Fruit fly (Drosophila melanogaster): ENCODE results near the gene CG3226.

The CG3226 gene

dm6 chrX:6702028-6702433 lies 48.0 kb upstream of the CG3226 start (continued):
- TF ChIP-seq tll (GFP tag; optimal IDR thresholded peaks at IDR 0.05) (no peak), gfzf (GFP tag; optimal IDR thresholded peaks at IDR 0.05) (no peak), CG31388 (GFP tag; optimal IDR thresholded peaks at IDR 0.05) (no peak), otp (GFP tag; IDR thresholded peaks at IDR 0.05) (0 out of 3 replicates have a peak, but pooled peaks have one; percentile 51), CG8281 (tag; optimal IDR thresholded peaks at IDR 0.05) (peak; percentile 26), Sin3A (optimal IDR thresholded peaks at IDR 0.05) (no peak), mam (GFP tag; optimal IDR thresholded peaks at IDR 0.05) (peak; percentile 30), aop (GFP tag; IDR thresholded peaks at IDR 0.05) (no peak), CG10654 (GFP tag; optimal IDR thresholded peaks at IDR 0.05) (peak; percentile 47), CG7963 (GFP tag; IDR thresholded peaks at IDR 0.05; ENCODE audit: partially characterized antibody) (no peak), GATAe (GFP tag; conservative IDR thresholded peaks at IDR 0.05) (no peak), pnt (GFP tag; optimal IDR thresholded peaks at IDR 0.05) (peak; percentile 23), CG11504 (tag; optimal IDR thresholded peaks at IDR 0.05) (peak; percentile 86), pros (GFP tag; optimal IDR thresholded peaks at IDR 0.05) (no peak), ATbp (GFP tag; optimal IDR thresholded peaks at IDR 0.05) (peak; percentile 78), Doc2 (GFP tag; IDR thresholded peaks at IDR 0.05) (no peak), sna (GFP tag; IDR thresholded peaks at IDR 0.05; ENCODE audit: partially characterized antibody) (no peak), CG8924 (tag; optimal IDR thresholded peaks at IDR 0.05) (peak; percentile 59), CG42726 (GFP tag; IDR thresholded peaks at IDR 0.05; ENCODE audit: partially characterized antibody) (no peak), Hr3 (GFP tag; optimal IDR thresholded peaks at IDR 0.05) (peak; percentile 32), jing (GFP tag; optimal IDR thresholded peaks at IDR 0.05) (peak; percentile 22), CG17802 (tag; optimal IDR thresholded peaks at IDR 0.05) (peak; percentile 23), CG6765 (GFP tag; optimal IDR thresholded peaks at IDR 0.05) (peak; percentile 7), Dip2 (GFP tag; IDR thresholded peaks at IDR 0.05) (no peak), CG12155 (GFP tag; optimal IDR thresholded peaks at IDR 0.05) (no peak), CG14667 (GFP tag; IDR thresholded peaks at IDR 0.05) (0 out of 2 replicates have a peak, but pooled peaks have one; percentile 32), p53 (GFP tag; optimal IDR thresholded peaks at IDR 0.05) (no peak), danr (GFP tag; IDR thresholded peaks at IDR 0.05) (peak; percentile 18; the same call in 1 of the 2 replicates), Lim3 (GFP tag; IDR thresholded peaks at IDR 0.05) (0 out of 2 replicates have a peak, but pooled peaks have one; percentile 30), CG17186 (GFP tag; optimal IDR thresholded peaks at IDR 0.05) (peak; percentile 5), CG12219 (GFP tag; optimal IDR thresholded peaks at IDR 0.05) (peak; percentile 66), NC2β (GFP tag; optimal IDR thresholded peaks at IDR 0.05) (no peak), Rfx (GFP tag; IDR thresholded peaks at IDR 0.05) (peak; percentile 29; the same call in 1 of the 2 replicates), odd (GFP tag; optimal IDR thresholded peaks at IDR 0.05) (peak; percentile 28), HLHmδ (GFP tag; optimal IDR thresholded peaks at IDR 0.05) (no peak), Taf1 (GFP tag; IDR thresholded peaks at IDR 0.05) (no peak), Mad (GFP tag; optimal IDR thresholded peaks at IDR 0.05) (peak; percentile 33), CG13894 (tag; optimal IDR thresholded peaks at IDR 0.05) (no peak), CG17829 (tag; optimal IDR thresholded peaks at IDR 0.05) (peak; percentile 69), peb (GFP tag; IDR thresholded peaks at IDR 0.05) (peak; percentile 25; the same call in 1 of the 2 replicates), Ets97D (GFP tag; optimal IDR thresholded peaks at IDR 0.05) (no peak), Atf-2 (GFP tag; optimal IDR thresholded peaks at IDR 0.05) (peak; percentile 55), gem (tag; optimal IDR thresholded peaks at IDR 0.05) (peak; percentile 82), CG14014 (GFP tag; IDR thresholded peaks at IDR 0.05) (peak; percentile 31; the same call in 1 of the 2 replicates), Side (GFP tag; optimal IDR thresholded peaks at IDR 0.05) (peak; percentile 4), CG3407 (GFP tag; optimal IDR thresholded peaks at IDR 0.05) (peak; percentile 50), tgo (GFP tag; IDR thresholded peaks at IDR 0.05) (peak; percentile 63), Ravus (GFP tag; IDR thresholded peaks at IDR 0.05) (no peak), Asciz (GFP tag; optimal IDR thresholded peaks at IDR 0.05) (peak; percentile 77), Bgb (GFP tag; IDR thresholded peaks at IDR 0.05; ENCODE audit: partially characterized antibody) (no peak), CG8944 (GFP tag; optimal IDR thresholded peaks at IDR 0.05) (peak; percentile 58)

Data from whole organism, embryonic.